Worm (Caenorhabditis elegans): ENCODE data around the gene B0198.2.
A peak's percentile ranks its signal among the peaks of the same experiment; 100 is the strongest.

Gene B0198.2

DNA sequence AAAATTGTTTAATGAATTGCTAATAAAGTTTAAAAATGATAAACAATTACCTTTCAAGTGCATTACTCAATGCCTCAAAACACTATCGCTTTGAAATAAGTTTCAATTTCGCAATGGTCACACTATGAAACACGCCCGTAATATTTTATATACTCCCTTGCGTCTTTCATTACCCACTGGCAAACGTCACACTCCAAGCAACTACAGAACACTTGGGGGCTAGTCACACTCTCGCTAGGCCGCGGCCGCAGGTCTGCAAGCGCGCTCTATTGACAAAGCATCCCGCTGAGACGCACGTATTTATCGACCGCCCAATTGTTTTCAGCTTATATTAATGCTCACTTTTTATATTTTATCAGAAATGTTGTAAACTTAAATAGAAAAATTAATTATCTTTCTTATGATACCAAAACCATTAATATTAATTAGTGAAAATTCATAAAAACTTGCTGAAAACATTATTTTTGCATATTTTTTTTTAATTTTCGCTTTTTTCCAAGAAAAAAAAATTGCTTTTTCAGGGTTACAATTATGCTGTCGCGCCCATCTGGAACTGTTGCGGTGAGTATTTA is 7.5 kb upstream of the B0198.2 start, which contains the start of the genes nmat-1 and ucr-2.1 (continued):
- TF ChIP-seq lin-38 (GFP tag; IDR thresholded peaks at IDR 0.05) (peak; percentile 98), aha-1 (tag) (peak; percentile 100), daf-16 (GFP tag; optimal IDR thresholded peaks at IDR 0.05) (peak; percentile 56 to 57), daf-16 (tag; optimal IDR thresholded peaks at IDR 0.05) (peak; percentile 87), zfp-3 (GFP tag; conservative IDR thresholded peaks at IDR 0.05) (0 out of 2 replicates have a peak, but pooled peaks have one; percentile 35), sdz-12 (GFP tag; optimal IDR thresholded peaks at IDR 0.05) (no peak), zip-11 (GFP tag; IDR thresholded peaks at IDR 0.05) (no peak), duxl-1 (tag; optimal IDR thresholded peaks at IDR 0.05; ENCODE audit: poor library complexity) (peak; percentile 77), unc-62 (GFP tag; optimal IDR thresholded peaks at IDR 0.05 in 1 of 2) (peak in 1 of 2 experiments; percentile 31), unc-62 (tag; optimal IDR thresholded peaks at IDR 0.05) (no peak), nhr-48 (tag; optimal IDR thresholded peaks at IDR 0.05) (peak; percentile 35)

DNA sequence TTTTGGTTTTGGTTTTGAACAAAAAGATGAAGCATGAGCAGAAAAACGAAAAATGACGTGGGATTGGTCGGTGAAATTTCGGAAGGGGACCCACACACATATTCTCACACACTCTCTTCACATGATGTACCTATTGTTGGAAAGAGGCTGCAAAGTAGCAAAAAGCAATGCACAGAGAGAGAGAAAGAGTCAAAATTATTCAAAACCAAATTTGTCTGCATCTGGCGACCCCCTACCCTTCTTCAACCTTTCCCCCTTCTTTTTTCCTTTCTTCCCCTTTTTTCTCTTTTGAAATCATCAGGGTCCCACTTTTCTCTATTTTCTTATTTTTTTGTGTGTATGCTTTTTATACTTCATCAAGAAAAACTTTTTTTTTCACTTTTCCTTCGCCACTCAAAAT is 4.1 kb upstream of the B0198.2 start:
- TF ChIP-seq fkh-10 (GFP tag; optimal IDR thresholded peaks at IDR 0.05) (peak; percentile 36), F44E2.7 (GFP tag; IDR thresholded peaks at IDR 0.05) (0 out of 2 replicates have a peak, but pooled peaks have one; percentile 16), T20F7.1 (GFP tag; optimal IDR thresholded peaks at IDR 0.05) (no peak), dmd-6 (GFP tag; IDR thresholded peaks at IDR 0.05) (0 out of 2 replicates have a peak, but pooled peaks have one; percentile 18)

DNA sequence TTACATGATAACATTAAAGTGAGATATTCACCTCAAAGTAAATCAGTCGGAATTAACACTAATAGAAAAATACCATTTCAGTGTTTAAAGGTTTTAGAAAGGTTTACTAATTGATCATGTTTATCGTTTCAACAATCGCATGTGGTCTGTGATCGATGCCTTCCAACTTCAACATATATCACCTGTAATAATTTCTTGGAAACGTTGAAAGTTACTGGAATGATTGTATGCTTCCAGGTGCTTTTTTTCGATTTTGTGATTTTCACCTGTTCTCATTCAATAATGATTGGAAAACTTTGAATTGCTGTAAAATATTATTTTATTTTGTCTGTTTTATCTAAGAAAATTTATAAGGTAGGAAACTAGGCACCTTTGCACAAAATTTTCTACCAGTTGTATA is 3.0 kb upstream of the B0198.2 start:
- TF ChIP-seq Y105C5A.15 (GFP tag; IDR thresholded peaks at IDR 0.05) (no peak), lin-29 (GFP tag; IDR thresholded peaks at IDR 0.05) (no peak), unc-62 (GFP tag; optimal IDR thresholded peaks at IDR 0.05 in 1 of 2) (peak in 1 of 2 experiments; percentile 27), unc-62 (tag; optimal IDR thresholded peaks at IDR 0.05) (no peak), sdz-12 (GFP tag; optimal IDR thresholded peaks at IDR 0.05) (no peak)

ce11 chrX:12033937-12034336 is 8.4 kb downstream of the B0198.2 start, which contains the start of gene tsp-20:
TSS of gene tsp-20 (minus strand) at chrX:12034037.
- TF ChIP-seq dmd-6 (GFP tag; IDR thresholded peaks at IDR 0.05) (no peak), skn-1 (tag; optimal IDR thresholded peaks at IDR 0.05) (no peak), hlh-30 (tag; optimal IDR thresholded peaks at IDR 0.05; ENCODE audit: insufficient read depth) (no peak), ceh-32 (tag; optimal IDR thresholded peaks at IDR 0.05; ENCODE audit: poor library complexity) (no peak), lin-1 (GFP tag; IDR thresholded peaks at IDR 0.05) (no peak), nhr-48 (tag; optimal IDR thresholded peaks at IDR 0.05) (no peak), lir-3 (tag; optimal IDR thresholded peaks at IDR 0.05) (no peak), mdt-29 (GFP tag; IDR thresholded peaks at IDR 0.05) (no peak), hmg-1.1 (GFP tag; IDR thresholded peaks at IDR 0.05) (no peak), egl-43 (GFP tag; IDR thresholded peaks at IDR 0.05) (no peak), ceh-28 (tag; optimal IDR thresholded peaks at IDR 0.05) (no peak), nhr-76 (tag; optimal IDR thresholded peaks at IDR 0.05) (no peak), Y5F2A.4 (GFP tag; optimal IDR thresholded peaks at IDR 0.05) (no peak), nhr-25 (tag; optimal IDR thresholded peaks at IDR 0.05; ENCODE audit: borderline replicate concordance, insufficient read depth) (no peak), ama-1 (optimal IDR thresholded peaks at IDR 0.05) (no peak), nhr-102 (tag; optimal IDR thresholded peaks at IDR 0.05) (no peak), pha-4 (GFP tag; IDR thresholded peaks at IDR 0.05) (no peak), pha-4 (tag; optimal IDR thresholded peaks at IDR 0.05) (no peak)

DNA sequence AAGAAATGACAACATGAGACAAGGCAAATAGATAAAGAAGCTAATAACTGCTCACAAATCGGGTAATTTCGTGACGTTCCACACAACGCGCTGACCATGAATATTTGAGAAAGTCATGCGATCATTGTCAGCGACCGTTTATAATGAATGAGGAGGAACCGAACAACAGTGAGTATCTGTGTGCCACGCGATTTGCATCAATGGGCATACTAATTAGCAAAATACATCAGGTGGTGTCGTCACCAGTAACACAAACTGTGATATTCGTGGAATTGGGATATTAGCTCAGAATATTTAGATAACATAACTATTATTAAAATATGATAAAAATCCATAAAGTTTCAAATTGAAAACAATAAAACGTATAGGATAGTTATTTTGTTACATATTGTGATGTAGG is 9.1 kb downstream of the B0198.2 start:
- TF ChIP-seq duxl-1 (tag; optimal IDR thresholded peaks at IDR 0.05; ENCODE audit: poor library complexity): no peak
- TF ChIP-seq unc-130 (GFP tag; optimal IDR thresholded peaks at IDR 0.05): no peak
- TF ChIP-seq aha-1 (tag): no peak
- no peak for TF ChIP-seq lin-39 (tag; optimal IDR thresholded peaks at IDR 0.05)
- no peak for TF ChIP-seq ZK546.5 (tag; optimal IDR thresholded peaks at IDR 0.05)
- no peak for TF ChIP-seq ztf-7 (tag; optimal IDR thresholded peaks at IDR 0.05)
- TF ChIP-seq pha-4 (GFP tag; IDR thresholded peaks at IDR 0.05): no peak
- TF ChIP-seq pha-4 (tag; optimal IDR thresholded peaks at IDR 0.05): no peak
- TF ChIP-seq mxl-2 (GFP tag; conservative IDR thresholded peaks at IDR 0.05): no peak
- no peak for TF ChIP-seq nhr-25 (tag; optimal IDR thresholded peaks at IDR 0.05; ENCODE audit: borderline replicate concordance, insufficient read depth)
- no peak for TF ChIP-seq nhr-28 (tag; optimal IDR thresholded peaks at IDR 0.05)
- no peak for TF ChIP-seq mxl-3 (GFP tag; optimal IDR thresholded peaks at IDR 0.05)
- TF ChIP-seq dmd-6 (GFP tag; IDR thresholded peaks at IDR 0.05): no peak
